Fruit fly (Drosophila melanogaster) whole organism, embryonic: ENCODE data around the gene unk.

Experiments
- BtbVII ChIP-seq: fragments of 200-800 bp; sonication (Bioruptor generic); optimal IDR thresholded peaks from 3 replicates; lab custom pipeline; 2017; ENCODE audit warnings: missing biosample characterization, mild to moderate bottlenecking, missing genetic modification characterization
- CG10565 ChIP-seq: fragments of 200-800 bp; sonication (Bioruptor generic); optimal IDR thresholded peaks from 3 replicates; lab custom pipeline; 2016; ENCODE audit warnings: missing biosample characterization, mild to moderate bottlenecking, missing genetic modification characterization
- CG11247 ChIP-seq: fragments of 200-800 bp; sonication (Bioruptor generic); IDR thresholded peaks from 2 replicates; pipeline ENCODE4 v1.3.6; 2022; ENCODE audit warnings: missing biosample characterization, missing genetic modification characterization
- CG11723 ChIP-seq: fragments of 200-800 bp; sonication (Bioruptor generic); optimal IDR thresholded peaks from 2 replicates; lab custom pipeline; 2017; ENCODE audit warnings: missing biosample characterization, mild to moderate bottlenecking, missing genetic modification characterization
- CG12155 ChIP-seq: fragments of 200-800 bp; sonication (Bioruptor generic); optimal IDR thresholded peaks from 3 replicates; lab custom pipeline; 2016; ENCODE audit warnings: missing biosample characterization, missing genetic modification characterization
- CG15479 ChIP-seq: fragments of 200-800 bp; sonication (Bioruptor generic); optimal IDR thresholded peaks from 3 replicates; lab custom pipeline; 2019; ENCODE audit warnings: missing biosample characterization, mild to moderate bottlenecking, missing genetic modification characterization, moderate library complexity
- CG1647 ChIP-seq: fragments of 200-800 bp; sonication (Bioruptor generic); optimal IDR thresholded peaks from 3 replicates; lab custom pipeline; 2016; ENCODE audit warnings: missing biosample characterization, missing genetic modification characterization
- CG18599 ChIP-seq: fragments of 200-800 bp; sonication (Bioruptor generic); optimal IDR thresholded peaks from 3 replicates; lab custom pipeline; 2017; ENCODE audit warnings: missing biosample characterization, missing genetic modification characterization, mild to moderate bottlenecking, moderate library complexity, missing genetic modification reagents
- CG32772 ChIP-seq: fragments of 200-800 bp; sonication (Bioruptor generic); IDR thresholded peaks from 2 replicates; pipeline ENCODE4 v1.3.6; 2022; ENCODE audit warnings: missing biosample characterization, missing genetic modification characterization
- CG33557 ChIP-seq: fragments of 200-800 bp; sonication (Bioruptor generic); optimal IDR thresholded peaks from 2 replicates; lab custom pipeline; 2019; ENCODE audit warnings: missing biosample characterization, mild to moderate bottlenecking, missing genetic modification characterization, moderate library complexity
- CG9215 ChIP-seq: fragments of 200-800 bp; sonication (Bioruptor generic); IDR thresholded peaks from 2 replicates; pipeline ENCODE4 v1.3.6; 2022; ENCODE audit warnings: missing biosample characterization, missing genetic modification characterization
- CG9727 ChIP-seq: fragments of 200-800 bp; sonication (Bioruptor generic); optimal IDR thresholded peaks from 3 replicates; lab custom pipeline; 2017; ENCODE audit warnings: missing biosample characterization, mild to moderate bottlenecking, missing genetic modification characterization
- CG9876 ChIP-seq: fragments of 200-800 bp; sonication (Bioruptor generic); optimal IDR thresholded peaks from 2 replicates; lab custom pipeline; 2016; ENCODE audit warnings: missing biosample characterization, missing genetic modification characterization
- Dip3 ChIP-seq: fragments of 200-800 bp; sonication (Bioruptor generic); optimal IDR thresholded peaks from 3 replicates; lab custom pipeline; 2016; ENCODE audit warnings: missing biosample characterization, missing genetic modification characterization
- Dll ChIP-seq: fragments of 200-800 bp; sonication (Bioruptor generic); IDR thresholded peaks from 4 replicates; pipeline ENCODE4 v1.3.6; 2022; ENCODE audit warnings: missing biosample characterization, missing genetic modification characterization; ENCODE audit not compliant: partially characterized antibody
- Dref ChIP-seq: fragments of 200-800 bp; sonication (Bioruptor generic); IDR thresholded peaks from 2 replicates; pipeline ENCODE4 v1.3.6; 2022; ENCODE audit warnings: missing biosample characterization, missing genetic modification characterization
- E2f1 ChIP-seq: fragments of 200-800 bp; sonication (Bioruptor generic); IDR thresholded peaks from 2 replicates; pipeline ENCODE4 v1.3.6; 2022; ENCODE audit warnings: missing biosample characterization, missing genetic modification characterization
- GATAe ChIP-seq: fragments of 200-800 bp; sonication (Bioruptor generic); conservative IDR thresholded peaks from 2 replicates; pipeline ENCODE4 v1.3.6; 2022; ENCODE audit warnings: missing biosample characterization, missing genetic modification characterization
- HmgD ChIP-seq: fragments of 200-800 bp; sonication (Bioruptor generic); optimal IDR thresholded peaks from 3 replicates; lab custom pipeline; 2016; ENCODE audit warnings: missing biosample characterization, missing genetic modification characterization
- NC2β ChIP-seq: fragments of 200-800 bp; sonication (Bioruptor generic); optimal IDR thresholded peaks from 2 replicates; lab custom pipeline; 2016; ENCODE audit warnings: missing biosample characterization, missing genetic modification characterization
- NFAT ChIP-seq: fragments of 200-800 bp; sonication (Bioruptor generic); IDR thresholded peaks from 2 replicates; pipeline ENCODE4 v1.3.6; 2022; ENCODE audit warnings: missing biosample characterization, missing genetic modification characterization
- Nf-YA ChIP-seq: fragments of 200-800 bp; sonication (Bioruptor generic); IDR thresholded peaks from 2 replicates; pipeline ENCODE4 v1.3.6; 2022; ENCODE audit warnings: missing biosample characterization, missing genetic modification characterization
- Nf-YC ChIP-seq: fragments of 200-800 bp; optimal IDR thresholded peaks from 3 replicates; lab custom pipeline; 2019; ENCODE audit warnings: missing biosample characterization, mild to moderate bottlenecking, missing genetic modification characterization, moderate library complexity
- Ptx1 ChIP-seq: fragments of 200-800 bp; sonication (Bioruptor generic); IDR thresholded peaks from 2 replicates; pipeline ENCODE4 v1.3.6; 2022; ENCODE audit warnings: missing biosample characterization, missing genetic modification characterization
- Ravus ChIP-seq: fragments of 200-800 bp; sonication (Bioruptor generic); IDR thresholded peaks from 2 replicates; pipeline ENCODE4 v1.3.6; 2022; ENCODE audit warnings: missing biosample characterization, missing genetic modification characterization
- Side ChIP-seq: fragments of 200-800 bp; sonication (Bioruptor generic); optimal IDR thresholded peaks from 2 replicates; lab custom pipeline; 2016; ENCODE audit warnings: missing biosample characterization, missing genetic modification characterization
- Sry-δ ChIP-seq: fragments of 200-800 bp; sonication (Bioruptor generic); optimal IDR thresholded peaks from 2 replicates; lab custom pipeline; 2016; ENCODE audit warnings: missing biosample characterization, missing genetic modification characterization
- al ChIP-seq: fragments of 200-800 bp; sonication (Bioruptor generic); IDR thresholded peaks from 2 replicates; pipeline ENCODE4 v1.3.6; 2022; ENCODE audit warnings: missing biosample characterization, missing genetic modification characterization
- ash1 ChIP-seq: fragments of 200-800 bp; sonication (Bioruptor generic); optimal IDR thresholded peaks from 2 replicates; lab custom pipeline; 2018; ENCODE audit warnings: missing biosample characterization, mild to moderate bottlenecking, missing genetic modification characterization
- az2 ChIP-seq: fragments of 200-800 bp; sonication (Bioruptor generic); optimal IDR thresholded peaks from 3 replicates; lab custom pipeline; 2016; ENCODE audit warnings: missing biosample characterization, missing genetic modification characterization
- bab2 ChIP-seq: fragments of 200-800 bp; sonication (Bioruptor generic); optimal IDR thresholded peaks from 2 replicates; lab custom pipeline; 2016; ENCODE audit warnings: missing biosample characterization, missing genetic modification characterization
- bbx ChIP-seq: fragments of 200-800 bp; sonication (Bioruptor generic); IDR thresholded peaks from 2 replicates; pipeline ENCODE4 v1.3.6; 2022; ENCODE audit warnings: missing biosample characterization, missing genetic modification characterization; ENCODE audit not compliant: partially characterized antibody
- cas ChIP-seq: fragments of 200-800 bp; sonication (Bioruptor generic); IDR thresholded peaks from 2 replicates; pipeline ENCODE4 v1.3.6; 2022; ENCODE audit warnings: missing biosample characterization, missing genetic modification characterization
- fd3F ChIP-seq: fragments of 200-800 bp; sonication (Bioruptor generic); optimal IDR thresholded peaks from 2 replicates; lab custom pipeline; 2018; ENCODE audit warnings: missing biosample characterization, mild to moderate bottlenecking, missing genetic modification characterization, moderate library complexity
- fd64A ChIP-seq: fragments of 200-800 bp; sonication (Bioruptor generic); optimal IDR thresholded peaks from 3 replicates; lab custom pipeline; 2018; ENCODE audit warnings: missing biosample characterization, mild to moderate bottlenecking, missing genetic modification characterization
- gsb ChIP-seq: fragments of 200-800 bp; sonication (Bioruptor generic); IDR thresholded peaks from 2 replicates; pipeline ENCODE4 v1.3.6; 2022; ENCODE audit warnings: missing biosample characterization, missing genetic modification characterization
- gt ChIP-seq: fragments of 200-800 bp; sonication (Bioruptor generic); IDR thresholded peaks from 2 replicates; pipeline ENCODE4 v1.3.6; 2022; ENCODE audit warnings: missing biosample characterization, missing genetic modification characterization
- her ChIP-seq: fragments of 200-800 bp; sonication (Bioruptor generic); optimal IDR thresholded peaks from 2 replicates; lab custom pipeline; 2016; ENCODE audit warnings: missing biosample characterization, missing genetic modification characterization
- jumu ChIP-seq: fragments of 200-800 bp; sonication (Bioruptor generic); optimal IDR thresholded peaks from 3 replicates; lab custom pipeline; 2016; ENCODE audit warnings: missing biosample characterization, missing genetic modification characterization
- lab ChIP-seq: fragments of 200-800 bp; sonication (Bioruptor generic); optimal IDR thresholded peaks from 3 replicates; lab custom pipeline; 2017; ENCODE audit warnings: missing biosample characterization, missing genetic modification characterization, mild to moderate bottlenecking, moderate library complexity, missing genetic modification reagents
- lola ChIP-seq, 3 experiments: fragments of >200 bp in 2 of 3; fragments of 200-800 bp in 1 of 3; sonication (Bioruptor generic) in 1 of 3; optimal IDR thresholded peaks; 2 replicates each; lab custom pipeline; 2017 to 2019; ENCODE audit warnings: missing biosample characterization in 3 of 3, missing genetic modification characterization in 3 of 3, mild to moderate bottlenecking in 1 of 3, moderate library complexity in 1 of 3
- mld ChIP-seq: fragments of 200-800 bp; sonication (Bioruptor generic); IDR thresholded peaks from 3 replicates; pipeline ENCODE4 v1.3.6; 2022; ENCODE audit warnings: missing biosample characterization, missing genetic modification characterization; ENCODE audit not compliant: partially characterized antibody
- nerfin-2 ChIP-seq: fragments of 200-800 bp; sonication (Bioruptor generic); IDR thresholded peaks from 2 replicates; pipeline ENCODE4 v1.3.6; 2022; ENCODE audit warnings: missing biosample characterization, missing genetic modification characterization; ENCODE audit not compliant: partially characterized antibody
- pan ChIP-seq, 4 experiments: fragments of >200 bp in 3 of 4; fragments of 200-800 bp in 1 of 4; sonication (Bioruptor generic) in 1 of 4; optimal IDR thresholded peaks in 3 of 4; IDR thresholded peaks in 1 of 4; 2 replicates each; pipeline versions ENCODE4 v1.3.6 to Lab custom; 2017 to 2022; ENCODE audit warnings: missing biosample characterization in 2 of 4, missing genetic modification characterization in 2 of 4, mixed read lengths in 1 of 4
- phol ChIP-seq: fragments of 200-800 bp; sonication (Bioruptor generic); optimal IDR thresholded peaks from 3 replicates; lab custom pipeline; 2018; ENCODE audit warnings: missing biosample characterization, mild to moderate bottlenecking, missing genetic modification characterization, moderate library complexity
- scrt ChIP-seq: fragments of 200-800 bp; sonication (Bioruptor generic); optimal IDR thresholded peaks from 2 replicates; lab custom pipeline; 2018; ENCODE audit warnings: missing biosample characterization, mild to moderate bottlenecking, missing genetic modification characterization, moderate library complexity
- slou ChIP-seq: fragments of 200-800 bp; sonication (Bioruptor generic); optimal IDR thresholded peaks from 3 replicates; lab custom pipeline; 2016; ENCODE audit warnings: missing biosample characterization, missing genetic modification characterization
- tin ChIP-seq: fragments of 200-800 bp; sonication (Bioruptor generic); optimal IDR thresholded peaks from 3 replicates; lab custom pipeline; 2016; ENCODE audit warnings: missing biosample characterization, missing genetic modification characterization
- vvl ChIP-seq: fragments of 200-800 bp; sonication (Bioruptor generic); IDR thresholded peaks from 2 replicates; pipeline ENCODE4 v1.3.6; 2022; ENCODE audit warnings: missing biosample characterization, missing genetic modification characterization
- zen ChIP-seq: fragments of 200-800 bp; sonication (Bioruptor generic); optimal IDR thresholded peaks from 3 replicates; lab custom pipeline; 2018; ENCODE audit warnings: missing biosample characterization, mild to moderate bottlenecking, missing genetic modification characterization, moderate library complexity
- zf30C ChIP-seq: fragments of 200-800 bp; sonication (Bioruptor generic); optimal IDR thresholded peaks from 3 replicates; lab custom pipeline; 2018; ENCODE audit warnings: missing biosample characterization, mild to moderate bottlenecking, missing genetic modification characterization

The unk gene

dm6 chr3R:23139634-23140010 lies 18.0 kb downstream of the unk start (continued):
- TF ChIP-seq NFAT (GFP tag; lab: Robert Waterston, UW) (no peak), CG15479 (GFP tag; lab: Kevin White, UChicago) (no peak), al (GFP tag; lab: Robert Waterston, UW) (0 out of 2 replicates have a peak, but pooled peaks have one; percentile 3), Ravus (GFP tag; lab: Robert Waterston, UW) (no peak), her (GFP tag; lab: Kevin White, UChicago) (no peak), Dref (no peak), CG10565 (GFP tag; lab: Kevin White, UChicago) (no peak), nerfin-2 (GFP tag; lab: Robert Waterston, UW) (no peak), BtbVII (GFP tag; lab: Kevin White, UChicago) (no peak), CG18599 (GFP tag; lab: Kevin White, UChicago) (peak; percentile 52), CG12155 (no peak), bbx (GFP tag; lab: Robert Waterston, UW) (no peak), scrt (GFP tag; lab: Kevin White, UChicago) (no peak), gt (GFP tag; lab: Robert Waterston, UW) (no peak), CG9727 (GFP tag; lab: Kevin White, UChicago) (peak; percentile 21), CG1647 (GFP tag; lab: Kevin White, UChicago) (no peak), mld (GFP tag; lab: Robert Waterston, UW) (no peak), E2f1 (GFP tag; lab: Robert Waterston, UW) (0 out of 2 replicates have a peak, but pooled peaks have one; percentile 16), cas (GFP tag; lab: Robert Waterston, UW) (no peak), bab2 (GFP tag; lab: Kevin White, UChicago) (no peak), lab (GFP tag; lab: Kevin White, UChicago) (peak; percentile 25), Nf-YC (no peak), phol (tag; lab: Kevin White, UChicago) (no peak), CG11723 (GFP tag; lab: Kevin White, UChicago) (no peak), tin (no peak), ash1 (GFP tag; lab: Kevin White, UChicago) (no peak), HmgD (GFP tag; lab: Kevin White, UChicago) (no peak), CG33557 (GFP tag; lab: Kevin White, UChicago) (no peak), Nf-YA (GFP tag; lab: Robert Waterston, UW) (no peak), lola (GFP tag; optimal IDR thresholded peaks at IDR 0.05; lab: Kevin White, UChicago) (no peak), fd64A (GFP tag; lab: Kevin White, UChicago) (no peak), zen (no peak), az2 (no peak), pan (optimal IDR thresholded peaks at IDR 0.05; lab: Kevin White, UChicago) (no peak), pan (GFP tag; optimal IDR thresholded peaks at IDR 0.05 in 1 of 2, IDR thresholded peaks at IDR 0.05 in 1 of 2) (no peak), Side (GFP tag; lab: Kevin White, UChicago) (no peak), CG9876 (GFP tag; lab: Kevin White, UChicago) (no peak), jumu (GFP tag; lab: Kevin White, UChicago) (no peak), CG9215 (GFP tag; lab: Robert Waterston, UW) (0 out of 2 replicates have a peak, but pooled peaks have one; percentile 33), fd3F (GFP tag; lab: Kevin White, UChicago) (no peak), Dip3 (GFP tag; lab: Kevin White, UChicago) (no peak), gsb (no peak), Sry-δ (no peak), NC2β (no peak), CG11247 (no peak), slou (GFP tag; lab: Kevin White, UChicago) (no peak), Dll (no peak), Ptx1 (GFP tag; lab: Robert Waterston, UW) (no peak), zf30C (GFP tag; lab: Kevin White, UChicago) (peak; percentile 24), CG32772 (GFP tag; lab: Robert Waterston, UW) (0 out of 2 replicates have a peak, but pooled peaks have one; percentile 10), vvl (GFP tag; lab: Robert Waterston, UW) (0 out of 2 replicates have a peak, but pooled peaks have one; percentile 38), GATAe (GFP tag; lab: Robert Waterston, UW) (peak; percentile 82)
